Worm (Caenorhabditis elegans): Measurements from ENCODE around the gene hgap-2.

- no peak for TF ChIP-seq nhr-11 (tag; optimal IDR thresholded peaks at IDR 0.05)
- TF ChIP-seq dsc-1 (tag; optimal IDR thresholded peaks at IDR 0.05): no peak
- TF ChIP-seq mdl-1 (tag; optimal IDR thresholded peaks at IDR 0.05): no peak
- no peak for TF ChIP-seq fkh-10 (GFP tag; optimal IDR thresholded peaks at IDR 0.05)
- TF ChIP-seq zag-1 (tag; optimal IDR thresholded peaks at IDR 0.05): no peak
- no peak for TF ChIP-seq egl-27 (tag; optimal IDR thresholded peaks at IDR 0.05)
- TF ChIP-seq sptf-1 (tag; optimal IDR thresholded peaks at IDR 0.05): no peak
- TF ChIP-seq lsy-2 (tag; optimal IDR thresholded peaks at IDR 0.05): no peak
- TF ChIP-seq lin-13 (GFP tag; optimal IDR thresholded peaks at IDR 0.05): no peak
- TF ChIP-seq skn-1 (tag; optimal IDR thresholded peaks at IDR 0.05): no peak
- no peak for TF ChIP-seq C34B4.2 (tag; optimal IDR thresholded peaks at IDR 0.05)
Measured at ce11 chrII:8668871-8669270, 15.9 kb downstream of the hgap-2 start.
